Worm (Caenorhabditis elegans) whole organism, L3 larva: ENCODE data around the gene pals-39.
A peak's percentile ranks its signal among the peaks of the same experiment; 100 is the strongest.

Experiments
- R02D3.7 ChIP-seq: fragments of 150-350 bp; optimal IDR thresholded peaks from 2 replicates; lab custom pipeline; 2014; ENCODE audit warnings: missing biosample characterization, missing genetic modification characterization
- ZK546.5 ChIP-seq: sonication (generic microtip); optimal IDR thresholded peaks from 2 replicates; lab custom pipeline; 2017; ENCODE audit warnings: missing biosample characterization, missing genetic modification characterization
- aly-2 ChIP-seq: fragments of 150-350 bp; optimal IDR thresholded peaks from 2 replicates; lab custom pipeline; 2014; ENCODE audit warnings: missing biosample characterization, missing genetic modification characterization
- ama-1 ChIP-seq: fragments of 150-350 bp; optimal IDR thresholded peaks from 2 replicates; lab custom pipeline; 2018
- ceh-16 ChIP-seq: sonication (generic microtip); optimal IDR thresholded peaks from 2 replicates; lab custom pipeline; 2017; ENCODE audit warnings: missing biosample characterization, missing genetic modification characterization
- ceh-28 ChIP-seq: fragments of 150-350 bp; optimal IDR thresholded peaks from 2 replicates; lab custom pipeline; 2014; ENCODE audit warnings: missing biosample characterization, missing genetic modification reagents, missing genetic modification characterization
- ceh-82 ChIP-seq: fragments of 150-350 bp; optimal IDR thresholded peaks from 2 replicates; lab custom pipeline; 2014; ENCODE audit warnings: missing biosample characterization, missing genetic modification characterization
- ceh-9 ChIP-seq: sonication (generic microtip); optimal IDR thresholded peaks from 2 replicates; lab custom pipeline; 2018; ENCODE audit warnings: missing biosample characterization, missing genetic modification characterization
- egl-5 ChIP-seq: fragments of 150-350 bp; optimal IDR thresholded peaks from 2 replicates; lab custom pipeline; 2017; ENCODE audit warnings: missing biosample characterization, missing genetic modification reagents, missing genetic modification characterization, inconsistent platforms
- elt-1 ChIP-seq: fragments of 150-350 bp; optimal IDR thresholded peaks from 2 replicates; lab custom pipeline; 2014; ENCODE audit warnings: missing biosample characterization, missing genetic modification characterization
- elt-2 ChIP-seq: sonication (generic microtip); optimal IDR thresholded peaks from 2 replicates; lab custom pipeline; 2016; ENCODE audit warnings: missing genetic modification reagents, mild to moderate bottlenecking, missing genetic modification characterization, missing compliant biosample characterization
- elt-3 ChIP-seq, 3 experiments: fragments of 150-350 bp in 1 of 3; sonication (generic microtip) in 2 of 3; optimal IDR thresholded peaks; 2 replicates in 2 of 3; 4 replicates in 1 of 3; lab custom pipeline; 2014 to 2017; ENCODE audit warnings: missing biosample characterization in 3 of 3, missing genetic modification characterization in 3 of 3
- eor-1 ChIP-seq, 2 experiments: fragments of 150-350 bp; optimal IDR thresholded peaks; 2 replicates each; lab custom pipeline; 2014 to 2018; ENCODE audit warnings: missing biosample characterization in 2 of 2, missing genetic modification characterization in 2 of 2
- fkh-10 ChIP-seq: sonication (generic microtip); optimal IDR thresholded peaks from 2 replicates; lab custom pipeline; 2017; ENCODE audit warnings: missing biosample characterization, missing genetic modification reagents, missing genetic modification characterization
- fkh-2 ChIP-seq: fragments of 150-350 bp; optimal IDR thresholded peaks from 2 replicates; lab custom pipeline; 2014; ENCODE audit warnings: missing biosample characterization, missing genetic modification reagents, missing genetic modification characterization
- hmg-11 ChIP-seq: sonication (generic microtip); optimal IDR thresholded peaks from 2 replicates; lab custom pipeline; 2016; ENCODE audit warnings: missing genetic modification characterization, missing compliant biosample characterization
- jun-1 ChIP-seq: fragments of 150-350 bp; optimal IDR thresholded peaks from 2 replicates; lab custom pipeline; 2014; ENCODE audit warnings: missing biosample characterization, missing genetic modification reagents, missing genetic modification characterization
- lin-15B ChIP-seq: fragments of 150-350 bp; optimal IDR thresholded peaks from 2 replicates; lab custom pipeline; 2014; ENCODE audit warnings: missing biosample characterization, missing genetic modification characterization
- lin-39 ChIP-seq: fragments of 150-350 bp; optimal IDR thresholded peaks from 2 replicates; lab custom pipeline; 2018; ENCODE audit warnings: missing biosample characterization, missing genetic modification reagents, missing genetic modification characterization
- mdl-1 ChIP-seq: fragments of 150-350 bp; optimal IDR thresholded peaks from 2 replicates; lab custom pipeline; 2014; ENCODE audit warnings: missing biosample characterization, missing genetic modification characterization
- mml-1 ChIP-seq: fragments of 150-350 bp; sonication (generic microtip); optimal IDR thresholded peaks from 3 replicates; lab custom pipeline; 2014; ENCODE audit warnings: missing biosample characterization, missing genetic modification characterization
- nfya-1 ChIP-seq: sonication (generic microtip); optimal IDR thresholded peaks from 2 replicates; lab custom pipeline; 2017; ENCODE audit warnings: missing genetic modification characterization, mild to moderate bottlenecking, missing compliant biosample characterization, antibody characterized with exemption, moderate library complexity; ENCODE audit not compliant: insufficient read depth
- nhr-12 ChIP-seq: fragments of 150-350 bp; optimal IDR thresholded peaks from 2 replicates; lab custom pipeline; 2014; ENCODE audit warnings: missing biosample characterization, missing genetic modification characterization
- nhr-23 ChIP-seq: fragments of 150-350 bp; optimal IDR thresholded peaks from 2 replicates; lab custom pipeline; 2014; ENCODE audit warnings: missing biosample characterization, missing genetic modification reagents, missing genetic modification characterization
- nhr-237 ChIP-seq: fragments of 150-350 bp; optimal IDR thresholded peaks from 2 replicates; lab custom pipeline; 2014; ENCODE audit warnings: missing biosample characterization, missing genetic modification characterization
- nhr-25 ChIP-seq: sonication (generic microtip); optimal IDR thresholded peaks from 2 replicates; lab custom pipeline; 2017; ENCODE audit warnings: missing biosample characterization, missing genetic modification characterization
- nhr-28 ChIP-seq: fragments of 150-350 bp; optimal IDR thresholded peaks from 2 replicates; lab custom pipeline; 2014; ENCODE audit warnings: missing biosample characterization, missing genetic modification characterization
- nhr-43 ChIP-seq: sonication (generic microtip); optimal IDR thresholded peaks from 2 replicates; lab custom pipeline; 2016; ENCODE audit warnings: mild to moderate bottlenecking, missing genetic modification characterization, missing compliant biosample characterization; ENCODE audit not compliant: poor library complexity, severe bottlenecking
- nhr-67 ChIP-seq: fragments of 150-350 bp; optimal IDR thresholded peaks from 2 replicates; lab custom pipeline; 2014; ENCODE audit warnings: missing biosample characterization, missing genetic modification characterization
- nhr-77 ChIP-seq: fragments of 150-350 bp; optimal IDR thresholded peaks from 2 replicates; lab custom pipeline; 2014; ENCODE audit warnings: missing biosample characterization, missing genetic modification characterization
- pha-4 ChIP-seq: fragments of 150-350 bp; optimal IDR thresholded peaks from 2 replicates; lab custom pipeline; 2014; ENCODE audit warnings: missing biosample characterization, missing genetic modification reagents, missing genetic modification characterization
- pqm-1 ChIP-seq: fragments of 150-350 bp; optimal IDR thresholded peaks from 2 replicates; lab custom pipeline; 2017; ENCODE audit warnings: missing biosample characterization, missing genetic modification characterization, inconsistent platforms
- skn-1 ChIP-seq: fragments of 150-350 bp; optimal IDR thresholded peaks from 2 replicates; lab custom pipeline; 2014; ENCODE audit warnings: missing biosample characterization, missing genetic modification characterization
- tbx-2 ChIP-seq: sonication (generic microtip); optimal IDR thresholded peaks from 2 replicates; lab custom pipeline; 2016; ENCODE audit warnings: mild to moderate bottlenecking, missing genetic modification characterization, missing compliant biosample characterization
- unc-39 ChIP-seq: sonication (generic microtip); optimal IDR thresholded peaks from 4 replicates; lab custom pipeline; 2017; ENCODE audit warnings: missing biosample characterization, missing genetic modification characterization
- unc-62 ChIP-seq: fragments of 150-350 bp; sonication (generic microtip); optimal IDR thresholded peaks from 4 replicates; lab custom pipeline; 2014; ENCODE audit warnings: missing biosample characterization, missing genetic modification reagents, missing genetic modification characterization
- zag-1 ChIP-seq: fragments of 150-350 bp; optimal IDR thresholded peaks from 2 replicates; lab custom pipeline; 2014; ENCODE audit warnings: missing biosample characterization, missing genetic modification characterization
- ztf-11 ChIP-seq: fragments of 150-350 bp; optimal IDR thresholded peaks from 2 replicates; lab custom pipeline; 2014; ENCODE audit warnings: missing biosample characterization, missing genetic modification characterization
- ztf-4 ChIP-seq: fragments of 150-350 bp; optimal IDR thresholded peaks from 2 replicates; lab custom pipeline; 2014; ENCODE audit warnings: missing biosample characterization, missing genetic modification characterization

The pals-39 gene

ce11 chrV:12413651-12414114 is 30.0 kb downstream of the pals-39 start, which contains the start of gene cdr-6:
TSS of gene cdr-6 (minus strand) at chrV:12413701.
- TF ChIP-seq lin-15B (tag; lab: Kevin White, UChicago) (no peak), nhr-43 (tag; lab: Kevin White, UChicago) (no peak), tbx-2 (no peak), nfya-1 (tag; lab: Kevin White, UChicago) (no peak), ama-1 (no peak), ceh-16 (tag; lab: Kevin White, UChicago) (no peak), aly-2 (tag; lab: Kevin White, UChicago) (no peak), lin-39 (tag; lab: Kevin White, UChicago) (no peak), pqm-1 (tag; lab: Kevin White, UChicago) (peak; percentile 63), ceh-28 (peak; percentile 28), elt-2 (peak; percentile 46), nhr-23 (tag; lab: Kevin White, UChicago) (peak; percentile 9), elt-1 (tag; lab: Kevin White, UChicago) (no peak), pha-4 (peak; percentile 61), eor-1 (tag; optimal IDR thresholded peaks at IDR 0.05; lab: Kevin White, UChicago) (no peak), R02D3.7 (tag; lab: Kevin White, UChicago) (no peak), ztf-4 (no peak), jun-1 (tag; lab: Kevin White, UChicago) (no peak), nhr-67 (no peak), nhr-237 (tag; lab: Kevin White, UChicago) (no peak), mml-1 (tag; lab: Kevin White, UChicago) (no peak), unc-62 (GFP tag; lab: Kevin White, UChicago) (no peak), nhr-77 (no peak), egl-5 (tag; lab: Kevin White, UChicago) (no peak), elt-3 (tag; optimal IDR thresholded peaks at IDR 0.05; lab: Kevin White, UChicago) (no peak)

ce11 chrV:12412321-12412720 is 31.3 kb downstream of the pals-39 start:
- TF ChIP-seq egl-5 (tag; lab: Kevin White, UChicago) (no peak), ama-1 (no peak), lin-15B (tag; lab: Kevin White, UChicago) (no peak), nfya-1 (tag; lab: Kevin White, UChicago) (no peak), nhr-43 (tag; lab: Kevin White, UChicago) (no peak), nhr-28 (tag; lab: Kevin White, UChicago) (no peak), hmg-11 (tag; lab: Kevin White, UChicago) (no peak), ZK546.5 (tag; lab: Kevin White, UChicago) (no peak), pqm-1 (tag; lab: Kevin White, UChicago) (no peak), ceh-82 (tag; lab: Kevin White, UChicago) (no peak), ztf-4 (no peak), nhr-23 (tag; lab: Kevin White, UChicago) (no peak), ztf-11 (tag; lab: Kevin White, UChicago) (no peak), mml-1 (tag; lab: Kevin White, UChicago) (no peak)
- TF ChIP-seq, all 47 proteins: peak for 0

ce11 chrV:12411909-12412308 is 31.7 kb downstream of the pals-39 start, which contains the start of gene cdr-7:
TSS of gene cdr-7 (minus strand) at chrV:12412113.
- no peak for TF ChIP-seq nhr-43 (tag; lab: Kevin White, UChicago)
- TF ChIP-seq elt-3 (tag; optimal IDR thresholded peaks at IDR 0.05; lab: Kevin White, UChicago), result peak in 1 of 3 experiments; percentile 45
- TF ChIP-seq nhr-25 (tag; lab: Kevin White, UChicago), result peak; percentile 41
- peak; percentile 89 for TF ChIP-seq elt-1 (tag; lab: Kevin White, UChicago)
- TF ChIP-seq, all 47 proteins: peak for 3

ce11 chrV:12410416-12411001 is 33.1 kb downstream of the pals-39 start, which contains the start of gene hrg-2:
TSS of gene hrg-2 (minus strand) at chrV:12410513.
- TF ChIP-seq ceh-9 (tag; lab: Kevin White, UChicago), result no peak
- TF ChIP-seq fkh-10 (GFP tag; lab: Kevin White, UChicago), result no peak
- no peak for TF ChIP-seq nhr-237 (tag; lab: Kevin White, UChicago)
- no peak for TF ChIP-seq nhr-12
- no peak for TF ChIP-seq ZK546.5 (tag; lab: Kevin White, UChicago)
- no peak for TF ChIP-seq ceh-28
- TF ChIP-seq ztf-11 (tag; lab: Kevin White, UChicago), result no peak
- TF ChIP-seq zag-1 (tag; lab: Kevin White, UChicago), result no peak
- TF ChIP-seq hmg-11 (tag; lab: Kevin White, UChicago), result no peak
- TF ChIP-seq R02D3.7 (tag; lab: Kevin White, UChicago), result no peak
- TF ChIP-seq jun-1 (tag; lab: Kevin White, UChicago), result no peak
- no peak for TF ChIP-seq mdl-1 (tag; lab: Kevin White, UChicago)
- TF ChIP-seq unc-39, result no peak
- no peak for TF ChIP-seq lin-39 (tag; lab: Kevin White, UChicago)
- TF ChIP-seq elt-1 (tag; lab: Kevin White, UChicago), result no peak
- TF ChIP-seq pqm-1 (tag; lab: Kevin White, UChicago), result no peak
- no peak for TF ChIP-seq fkh-2 (tag; lab: Kevin White, UChicago)
- TF ChIP-seq skn-1 (tag; lab: Kevin White, UChicago), result no peak
